Fruit fly (Drosophila melanogaster) whole organism, embryonic: ENCODE measurements around the gene CG6094.

Source experiments
- Adf1 ChIP-seq: fragments of 200-800 bp; sonication (Bioruptor generic); IDR thresholded peaks from 2 replicates; pipeline ENCODE4 v1.3.6; 2022; ENCODE audit warnings: missing biosample characterization, missing genetic modification characterization
- CG10267 ChIP-seq: fragments of 200-800 bp; sonication (Bioruptor generic); optimal IDR thresholded peaks from 2 replicates; lab custom pipeline; 2018; ENCODE audit warnings: missing biosample characterization, mild to moderate bottlenecking, missing genetic modification characterization, moderate library complexity
- CG11456 ChIP-seq: fragments of 200-800 bp; sonication (Bioruptor generic); IDR thresholded peaks from 3 replicates; pipeline ENCODE4 v1.3.6; 2022; ENCODE audit warnings: missing biosample characterization, missing genetic modification characterization
- CG11504 ChIP-seq: fragments of 200-800 bp; sonication (Bioruptor generic); optimal IDR thresholded peaks from 3 replicates; lab custom pipeline; 2019; ENCODE audit warnings: missing biosample characterization, mild to moderate bottlenecking, missing genetic modification characterization, moderate library complexity
- CG11695 ChIP-seq: fragments of 200-800 bp; sonication (Bioruptor generic); IDR thresholded peaks from 3 replicates; pipeline ENCODE4 v1.3.6; 2022; ENCODE audit warnings: missing biosample characterization, missing genetic modification characterization
- CG11723 ChIP-seq: fragments of 200-800 bp; sonication (Bioruptor generic); optimal IDR thresholded peaks from 2 replicates; lab custom pipeline; 2017; ENCODE audit warnings: missing biosample characterization, mild to moderate bottlenecking, missing genetic modification characterization
- CG15011 ChIP-seq: fragments of 200-800 bp; sonication (Bioruptor generic); optimal IDR thresholded peaks from 3 replicates; lab custom pipeline; 2018; ENCODE audit warnings: missing biosample characterization, mild to moderate bottlenecking, missing genetic modification characterization
- CG15269 ChIP-seq: fragments of 200-800 bp; sonication (Bioruptor generic); optimal IDR thresholded peaks from 2 replicates; lab custom pipeline; 2018; ENCODE audit warnings: missing biosample characterization, mild to moderate bottlenecking, missing genetic modification characterization, moderate library complexity
- CG17912 ChIP-seq: fragments of 200-800 bp; sonication (Bioruptor generic); optimal IDR thresholded peaks from 2 replicates; lab custom pipeline; 2018; ENCODE audit warnings: missing biosample characterization, mild to moderate bottlenecking, missing genetic modification characterization
- CG18011 ChIP-seq: fragments of 200-800 bp; sonication (Bioruptor generic); optimal IDR thresholded peaks from 2 replicates; lab custom pipeline; 2017; ENCODE audit warnings: missing biosample characterization, missing genetic modification characterization, mild to moderate bottlenecking, moderate library complexity, missing genotype
- CG2116 ChIP-seq: fragments of 200-800 bp; sonication (Bioruptor generic); optimal IDR thresholded peaks from 3 replicates; lab custom pipeline; 2018; ENCODE audit warnings: missing biosample characterization, mild to moderate bottlenecking, missing genetic modification characterization
- CG2712 ChIP-seq: fragments of 200-800 bp; optimal IDR thresholded peaks from 3 replicates; lab custom pipeline; 2019; ENCODE audit warnings: missing biosample characterization, mild to moderate bottlenecking, missing genetic modification characterization, moderate library complexity
- CG32767 ChIP-seq: fragments of 200-800 bp; sonication (Bioruptor generic); IDR thresholded peaks from 2 replicates; pipeline ENCODE4 v1.3.6; 2022; ENCODE audit warnings: missing biosample characterization, missing genetic modification characterization
- CG32772 ChIP-seq: fragments of 200-800 bp; sonication (Bioruptor generic); IDR thresholded peaks from 2 replicates; pipeline ENCODE4 v1.3.6; 2022; ENCODE audit warnings: missing biosample characterization, missing genetic modification characterization
- CG34376 ChIP-seq: fragments of 200-800 bp; sonication (Bioruptor generic); optimal IDR thresholded peaks from 2 replicates; lab custom pipeline; 2018; ENCODE audit warnings: missing biosample characterization, mild to moderate bottlenecking, missing genetic modification characterization
- CG6813 ChIP-seq: fragments of 200-800 bp; sonication (Bioruptor generic); optimal IDR thresholded peaks from 2 replicates; lab custom pipeline; 2017; ENCODE audit warnings: missing biosample characterization, missing genetic modification characterization, mild to moderate bottlenecking, moderate library complexity, missing genetic modification reagents
- CG8359 ChIP-seq: fragments of 200-800 bp; sonication (Bioruptor generic); optimal IDR thresholded peaks from 2 replicates; lab custom pipeline; 2017; ENCODE audit warnings: missing biosample characterization, mild to moderate bottlenecking, missing genetic modification characterization, borderline replicate concordance
- CG8388 ChIP-seq: fragments of 200-800 bp; sonication (Bioruptor generic); optimal IDR thresholded peaks from 2 replicates; lab custom pipeline; 2019; ENCODE audit warnings: missing biosample characterization, mild to moderate bottlenecking, missing genetic modification characterization, moderate library complexity
- CG9727 ChIP-seq: fragments of 200-800 bp; sonication (Bioruptor generic); optimal IDR thresholded peaks from 3 replicates; lab custom pipeline; 2017; ENCODE audit warnings: missing biosample characterization, mild to moderate bottlenecking, missing genetic modification characterization
- CG9876 ChIP-seq: fragments of 200-800 bp; sonication (Bioruptor generic); optimal IDR thresholded peaks from 2 replicates; lab custom pipeline; 2016; ENCODE audit warnings: missing biosample characterization, missing genetic modification characterization
- Dek ChIP-seq: fragments of 200-800 bp; sonication (Bioruptor generic); optimal IDR thresholded peaks from 3 replicates; lab custom pipeline; 2019; ENCODE audit warnings: missing biosample characterization, mild to moderate bottlenecking, missing genetic modification characterization, moderate library complexity
- HmgZ ChIP-seq: fragments of 200-800 bp; sonication (Bioruptor generic); optimal IDR thresholded peaks from 2 replicates; lab custom pipeline; 2018; ENCODE audit warnings: missing biosample characterization, mild to moderate bottlenecking, missing genetic modification characterization
- Jarid2 ChIP-seq: fragments of 200-800 bp; sonication (Bioruptor generic); optimal IDR thresholded peaks from 3 replicates; lab custom pipeline; 2017; ENCODE audit warnings: mild to moderate bottlenecking, missing biosample characterization, missing genetic modification reagents, missing genetic modification characterization
- Mrtf ChIP-seq: fragments of 200-800 bp; sonication (Bioruptor generic); IDR thresholded peaks from 3 replicates; pipeline ENCODE4 v1.3.6; 2022; ENCODE audit warnings: missing biosample characterization, missing genetic modification characterization
- Rx ChIP-seq: fragments of 200-800 bp; sonication (Bioruptor generic); IDR thresholded peaks from 2 replicates; pipeline ENCODE4 v1.3.6; 2022; ENCODE audit warnings: missing biosample characterization, missing genetic modification characterization
- al ChIP-seq: fragments of 200-800 bp; sonication (Bioruptor generic); IDR thresholded peaks from 2 replicates; pipeline ENCODE4 v1.3.6; 2022; ENCODE audit warnings: missing biosample characterization, missing genetic modification characterization
- aop ChIP-seq: fragments of 200-800 bp; sonication (Bioruptor generic); IDR thresholded peaks from 2 replicates; pipeline ENCODE4 v1.3.6; 2022; ENCODE audit warnings: missing biosample characterization, missing genetic modification characterization
- ato ChIP-seq: fragments of 200-800 bp; sonication (Bioruptor generic); IDR thresholded peaks from 2 replicates; pipeline ENCODE4 v1.3.6; 2022; ENCODE audit warnings: missing biosample characterization, missing genetic modification characterization; ENCODE audit not compliant: partially characterized antibody
- bowl ChIP-seq: fragments of 200-800 bp; sonication (Bioruptor generic); IDR thresholded peaks from 2 replicates; pipeline ENCODE4 v1.3.6; 2022; ENCODE audit warnings: missing biosample characterization, missing genetic modification characterization
- croc ChIP-seq: fragments of 200-800 bp; sonication (Bioruptor generic); conservative IDR thresholded peaks from 3 replicates; pipeline ENCODE4 v1.3.6; 2022; ENCODE audit warnings: missing biosample characterization, missing genetic modification characterization
- da ChIP-seq: fragments of 200-800 bp; sonication (Bioruptor generic); optimal IDR thresholded peaks from 2 replicates; lab custom pipeline; 2016; ENCODE audit warnings: missing biosample characterization, missing genetic modification characterization
- disco-r ChIP-seq: fragments of 200-800 bp; sonication (Bioruptor generic); optimal IDR thresholded peaks from 2 replicates; lab custom pipeline; 2016; ENCODE audit warnings: missing biosample characterization, missing genetic modification characterization
- dmrt99B ChIP-seq: fragments of 200-800 bp; sonication (Bioruptor generic); optimal IDR thresholded peaks from 2 replicates; lab custom pipeline; 2018; ENCODE audit warnings: missing biosample characterization, mild to moderate bottlenecking, missing genetic modification characterization, moderate library complexity
- emc ChIP-seq: fragments of 200-800 bp; sonication (Bioruptor generic); optimal IDR thresholded peaks from 2 replicates; lab custom pipeline; 2016; ENCODE audit warnings: missing biosample characterization, missing genetic modification characterization
- fu2 ChIP-seq: fragments of 200-800 bp; sonication (Bioruptor generic); optimal IDR thresholded peaks from 2 replicates; lab custom pipeline; 2016; ENCODE audit warnings: missing biosample characterization, missing genetic modification characterization
- ham ChIP-seq: fragments of 200-800 bp; sonication (Bioruptor generic); IDR thresholded peaks from 2 replicates; pipeline ENCODE4 v1.3.6; 2022; ENCODE audit warnings: missing biosample characterization, missing genetic modification characterization
- ind ChIP-seq: fragments of 200-800 bp; sonication (Bioruptor generic); optimal IDR thresholded peaks from 3 replicates; lab custom pipeline; 2016; ENCODE audit warnings: missing biosample characterization, missing genetic modification characterization
- jing ChIP-seq: fragments of 200-800 bp; sonication (Bioruptor generic); optimal IDR thresholded peaks from 2 replicates; lab custom pipeline; 2018; ENCODE audit warnings: missing biosample characterization, mild to moderate bottlenecking, missing genetic modification characterization
- kni ChIP-seq: fragments of 200-800 bp; sonication (Bioruptor generic); optimal IDR thresholded peaks from 3 replicates; lab custom pipeline; 2017; ENCODE audit warnings: mild to moderate bottlenecking, missing biosample characterization, missing genetic modification reagents, missing genetic modification characterization
- knrl ChIP-seq: fragments of 200-800 bp; sonication (Bioruptor generic); IDR thresholded peaks from 3 replicates; pipeline ENCODE4 v1.3.6; 2022; ENCODE audit warnings: missing biosample characterization, missing genetic modification characterization; ENCODE audit not compliant: partially characterized antibody
- nau ChIP-seq: fragments of 200-800 bp; sonication (Bioruptor generic); optimal IDR thresholded peaks from 3 replicates; lab custom pipeline; 2017; ENCODE audit warnings: missing biosample characterization, mild to moderate bottlenecking, missing genetic modification characterization, missing genetic modification reagents
- pho ChIP-seq: fragments of 200-800 bp; sonication (Bioruptor generic); optimal IDR thresholded peaks from 2 replicates; lab custom pipeline; 2016; ENCODE audit warnings: missing biosample characterization, missing genetic modification characterization
- repo ChIP-seq: fragments of 200-800 bp; sonication (Bioruptor generic); optimal IDR thresholded peaks from 2 replicates; lab custom pipeline; 2016; ENCODE audit warnings: missing biosample characterization, missing genetic modification characterization
- rib ChIP-seq: fragments of 200-800 bp; sonication (Bioruptor generic); IDR thresholded peaks from 2 replicates; pipeline ENCODE4 v1.3.6; 2022; ENCODE audit warnings: missing biosample characterization, missing genetic modification characterization
- sisA ChIP-seq: fragments of 200-800 bp; sonication (Bioruptor generic); IDR thresholded peaks from 2 replicates; pipeline ENCODE4 v1.3.6; 2022; ENCODE audit warnings: missing biosample characterization, missing genetic modification characterization
- sr ChIP-seq: fragments of 200-800 bp; sonication (Bioruptor generic); IDR thresholded peaks from 3 replicates; pipeline ENCODE4 v1.3.6; 2022; ENCODE audit warnings: missing biosample characterization, missing genetic modification characterization
- stwl ChIP-seq: fragments of 200-800 bp; sonication (Bioruptor generic); optimal IDR thresholded peaks from 3 replicates; lab custom pipeline; 2018; ENCODE audit warnings: missing biosample characterization, mild to moderate bottlenecking, missing genetic modification characterization, moderate library complexity
- vnd ChIP-seq: fragments of 200-800 bp; sonication (Bioruptor generic); IDR thresholded peaks from 3 replicates; pipeline ENCODE4 v1.3.6; 2022; ENCODE audit warnings: missing biosample characterization, missing genetic modification characterization; ENCODE audit not compliant: partially characterized antibody
- vvl ChIP-seq: fragments of 200-800 bp; sonication (Bioruptor generic); IDR thresholded peaks from 2 replicates; pipeline ENCODE4 v1.3.6; 2022; ENCODE audit warnings: missing biosample characterization, missing genetic modification characterization
- zfh2 ChIP-seq: fragments of 200-800 bp; sonication (Bioruptor generic); optimal IDR thresholded peaks from 2 replicates; lab custom pipeline; 2016; ENCODE audit warnings: missing biosample characterization, missing genetic modification characterization

Gene CG6094

DNA sequence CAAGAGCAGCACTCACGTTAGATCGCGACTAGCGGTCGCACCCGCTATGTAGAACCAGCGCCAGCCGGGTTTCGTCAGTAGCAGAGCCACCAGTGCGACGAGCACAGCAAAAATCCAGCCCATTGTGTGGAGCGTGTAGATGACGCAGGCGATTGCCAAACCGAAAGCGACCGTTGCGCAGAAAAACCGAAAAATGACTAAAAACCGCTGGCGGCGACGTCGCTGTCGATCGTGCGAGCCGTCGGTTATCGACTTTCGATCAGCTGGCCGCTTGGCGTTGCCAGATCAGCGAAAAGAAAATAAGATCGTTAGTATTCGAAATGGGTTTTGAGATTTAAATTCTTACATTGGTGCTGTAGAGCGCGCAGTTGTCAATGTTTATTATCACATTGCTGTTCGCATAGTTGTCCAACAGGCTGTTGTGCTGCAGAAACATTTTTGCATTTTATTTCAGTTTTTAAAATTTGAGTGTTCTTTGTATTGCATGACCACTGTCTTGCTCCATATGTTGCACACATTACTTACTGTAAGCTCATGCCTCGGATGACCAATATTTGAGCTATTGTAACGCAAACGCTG lies 9.7 kb downstream of the CG6094 start (continued):
- no peak for TF ChIP-seq CG32772 (GFP tag; lab: Robert Waterston, UW)
- TF ChIP-seq CG17912, result no peak
- TF ChIP-seq Rx (GFP tag; lab: Robert Waterston, UW), result no peak
- peak; percentile 21 for TF ChIP-seq CG34376 (GFP tag; lab: Kevin White, UChicago)
- peak; percentile 49 for TF ChIP-seq pho
- TF ChIP-seq CG9876, result peak; percentile 27
- TF ChIP-seq da (GFP tag; lab: Kevin White, UChicago), result no peak
- no peak for TF ChIP-seq CG8388 (GFP tag; lab: Kevin White, UChicago)
- TF ChIP-seq CG18011 (GFP tag; lab: Kevin White, UChicago), result peak; percentile 30
- TF ChIP-seq CG32767, result peak; percentile 35
- peak; percentile 54 for TF ChIP-seq CG9727 (GFP tag; lab: Kevin White, UChicago)
- TF ChIP-seq repo (GFP tag; lab: Kevin White, UChicago), result no peak
- TF ChIP-seq ind, result peak; percentile 20
- no peak for TF ChIP-seq fu2 (GFP tag; lab: Kevin White, UChicago)
- TF ChIP-seq rib (GFP tag; lab: Robert Waterston, UW), result peak; percentile 53; the same call in 1 of the 2 replicates
- no peak for TF ChIP-seq bowl (GFP tag; lab: Robert Waterston, UW)
- no peak for TF ChIP-seq Mrtf (GFP tag; lab: Robert Waterston, UW)
- TF ChIP-seq emc, result no peak
- no peak for TF ChIP-seq sr (GFP tag; lab: Robert Waterston, UW)
- no peak for TF ChIP-seq CG11723 (GFP tag; lab: Kevin White, UChicago)
- TF ChIP-seq CG15011, result no peak
- no peak; the same call in 1 of the 2 replicates for TF ChIP-seq al (GFP tag; lab: Robert Waterston, UW)
- peak; percentile 6 for TF ChIP-seq CG6813 (GFP tag; lab: Kevin White, UChicago)
- TF ChIP-seq CG11504 (tag; lab: Kevin White, UChicago), result peak; percentile 31
- TF ChIP-seq aop (GFP tag; lab: Robert Waterston, UW), result no peak
- TF ChIP-seq CG8359, result no peak
- TF ChIP-seq zfh2 (GFP tag; lab: Kevin White, UChicago), result peak; percentile 40
- peak; percentile 94 for TF ChIP-seq Jarid2 (GFP tag; lab: Kevin White, UChicago)
- TF ChIP-seq CG11695 (GFP tag; lab: Robert Waterston, UW), result no peak; the same call in 2 of the 3 replicates
- peak; percentile 10 for TF ChIP-seq CG10267 (tag; lab: Kevin White, UChicago)
- peak; percentile 63; the same call in 1 of the 3 replicates for TF ChIP-seq CG11456
- no peak for TF ChIP-seq jing
- no peak for TF ChIP-seq ato (GFP tag; lab: Robert Waterston, UW)
- TF ChIP-seq sisA (GFP tag; lab: Robert Waterston, UW), result peak; percentile 44
- peak; percentile 24 for TF ChIP-seq disco-r (GFP tag; lab: Kevin White, UChicago)
- TF ChIP-seq CG2712 (tag; lab: Kevin White, UChicago), result no peak
- TF ChIP-seq dmrt99B (tag; lab: Kevin White, UChicago), result peak; percentile 27
- TF ChIP-seq vvl (GFP tag; lab: Robert Waterston, UW), result peak; percentile 55
- TF ChIP-seq Adf1 (GFP tag; lab: Robert Waterston, UW), result peak; percentile 93
- no peak for TF ChIP-seq ham
- TF ChIP-seq CG2116 (GFP tag; lab: Kevin White, UChicago), result peak; percentile 59
- TF ChIP-seq stwl (tag; lab: Kevin White, UChicago), result no peak
- no peak for TF ChIP-seq Dek
- no peak for TF ChIP-seq croc (GFP tag; lab: Robert Waterston, UW)
- TF ChIP-seq kni, result no peak
- TF ChIP-seq nau (GFP tag; lab: Kevin White, UChicago), result peak; percentile 18
- peak; percentile 26 for TF ChIP-seq CG15269 (tag; lab: Kevin White, UChicago)
- no peak; the same call in 2 of the 3 replicates for TF ChIP-seq knrl (GFP tag; lab: Robert Waterston, UW)
- TF ChIP-seq vnd, result no peak
- peak; percentile 49 for TF ChIP-seq HmgZ (tag; lab: Kevin White, UChicago)
